Fruit fly (Drosophila melanogaster) whole organism, embryonic: ENCODE results near the gene cmet.

ENCODE experiments used
- ATbp ChIP-seq: fragments of 200-800 bp; sonication (Bioruptor generic); optimal IDR thresholded peaks from 2 replicates; lab custom pipeline; 2017; ENCODE audit warnings: missing biosample characterization, mild to moderate bottlenecking, missing genetic modification characterization, missing genetic modification reagents
- Antp ChIP-seq: fragments of 200-800 bp; sonication (Bioruptor generic); optimal IDR thresholded peaks from 3 replicates; lab custom pipeline; 2016; ENCODE audit warnings: missing biosample characterization, missing genetic modification characterization
- B-H2 ChIP-seq: fragments of 200-800 bp; sonication (Bioruptor generic); optimal IDR thresholded peaks from 2 replicates; lab custom pipeline; 2018; ENCODE audit warnings: missing biosample characterization, mild to moderate bottlenecking, missing genetic modification characterization
- CG10267 ChIP-seq: fragments of 200-800 bp; sonication (Bioruptor generic); optimal IDR thresholded peaks from 2 replicates; lab custom pipeline; 2018; ENCODE audit warnings: missing biosample characterization, mild to moderate bottlenecking, missing genetic modification characterization, moderate library complexity
- CG10321 ChIP-seq: fragments of 200-800 bp; sonication (Bioruptor generic); IDR thresholded peaks from 2 replicates; pipeline ENCODE4 v1.3.6; 2022; ENCODE audit warnings: missing biosample characterization, missing genetic modification characterization
- CG10654 ChIP-seq: fragments of 200-800 bp; sonication (Bioruptor generic); optimal IDR thresholded peaks from 2 replicates; lab custom pipeline; 2016; ENCODE audit warnings: missing biosample characterization, missing genetic modification characterization
- CG14014 ChIP-seq: fragments of 200-800 bp; sonication (Bioruptor generic); IDR thresholded peaks from 2 replicates; pipeline ENCODE4 v1.3.6; 2022; ENCODE audit warnings: missing biosample characterization, missing genetic modification characterization
- CG17186 ChIP-seq: fragments of 200-800 bp; sonication (Bioruptor generic); optimal IDR thresholded peaks from 3 replicates; lab custom pipeline; 2017; ENCODE audit warnings: missing biosample characterization, missing genetic modification reagents, missing genetic modification characterization
- CG17912 ChIP-seq: fragments of 200-800 bp; sonication (Bioruptor generic); optimal IDR thresholded peaks from 2 replicates; lab custom pipeline; 2018; ENCODE audit warnings: missing biosample characterization, mild to moderate bottlenecking, missing genetic modification characterization
- CG18476 ChIP-seq: fragments of 200-800 bp; sonication (Bioruptor generic); optimal IDR thresholded peaks from 2 replicates; lab custom pipeline; 2016; ENCODE audit warnings: missing biosample characterization, mild to moderate bottlenecking, missing genetic modification characterization
- CG18599 ChIP-seq: fragments of 200-800 bp; sonication (Bioruptor generic); optimal IDR thresholded peaks from 3 replicates; lab custom pipeline; 2017; ENCODE audit warnings: missing biosample characterization, missing genetic modification characterization, mild to moderate bottlenecking, moderate library complexity, missing genetic modification reagents
- CG2120 ChIP-seq: fragments of 200-800 bp; sonication (Bioruptor generic); optimal IDR thresholded peaks from 3 replicates; lab custom pipeline; 2016; ENCODE audit warnings: missing biosample characterization, missing genetic modification characterization
- CG6791 ChIP-seq: fragments of 200-800 bp; sonication (Bioruptor generic); IDR thresholded peaks from 3 replicates; pipeline ENCODE4 v1.3.6; 2022; ENCODE audit warnings: missing biosample characterization, missing genetic modification characterization; ENCODE audit not compliant: partially characterized antibody
- CG7556 ChIP-seq: fragments of 200-800 bp; sonication (Bioruptor generic); optimal IDR thresholded peaks from 2 replicates; lab custom pipeline; 2017; ENCODE audit warnings: missing biosample characterization, mild to moderate bottlenecking, missing genetic modification characterization
- CG8359 ChIP-seq: fragments of 200-800 bp; sonication (Bioruptor generic); optimal IDR thresholded peaks from 2 replicates; lab custom pipeline; 2017; ENCODE audit warnings: missing biosample characterization, mild to moderate bottlenecking, missing genetic modification characterization, borderline replicate concordance
- CG8478 ChIP-seq: fragments of >200 bp; optimal IDR thresholded peaks from 2 replicates; lab custom pipeline; 2018
- Camta ChIP-seq: fragments of 200-800 bp; sonication (Bioruptor generic); optimal IDR thresholded peaks from 2 replicates; lab custom pipeline; 2016; ENCODE audit warnings: missing biosample characterization, missing genetic modification characterization
- Dip3 ChIP-seq: fragments of 200-800 bp; sonication (Bioruptor generic); optimal IDR thresholded peaks from 3 replicates; lab custom pipeline; 2016; ENCODE audit warnings: missing biosample characterization, missing genetic modification characterization
- Drgx ChIP-seq: fragments of 200-800 bp; sonication (Bioruptor generic); IDR thresholded peaks from 2 replicates; pipeline ENCODE4 v1.3.6; 2022; ENCODE audit warnings: missing biosample characterization, missing genetic modification characterization
- E2f1 ChIP-seq: fragments of 200-800 bp; sonication (Bioruptor generic); IDR thresholded peaks from 2 replicates; pipeline ENCODE4 v1.3.6; 2022; ENCODE audit warnings: missing biosample characterization, missing genetic modification characterization
- Ets65A ChIP-seq: fragments of 200-800 bp; sonication (Bioruptor generic); peaks from one replicate; lab custom pipeline; 2016; ENCODE audit warnings: missing biosample characterization, missing genetic modification characterization
- Gsc ChIP-seq: fragments of 200-800 bp; sonication (Bioruptor generic); IDR thresholded peaks from 2 replicates; pipeline ENCODE4 v1.3.6; 2022; ENCODE audit warnings: missing biosample characterization, missing genetic modification characterization
- Hmr ChIP-seq: fragments of 200-800 bp; sonication (Bioruptor generic); optimal IDR thresholded peaks from 3 replicates; lab custom pipeline; 2017; ENCODE audit warnings: mild to moderate bottlenecking, missing biosample characterization, missing genetic modification reagents, missing genetic modification characterization
- Hr51 ChIP-seq, 2 experiments: fragments of 200-800 bp; sonication (Bioruptor generic); optimal IDR thresholded peaks; 2 replicates in 1 of 2; 3 replicates in 1 of 2; lab custom pipeline; 2016 to 2018; ENCODE audit warnings: missing biosample characterization in 2 of 2, missing genetic modification characterization in 2 of 2, mild to moderate bottlenecking in 1 of 2, moderate library complexity in 1 of 2
- Kr ChIP-seq: fragments of 200-800 bp; sonication (Bioruptor generic); optimal IDR thresholded peaks from 2 replicates; lab custom pipeline; 2017; ENCODE audit warnings: missing biosample characterization, mild to moderate bottlenecking, missing genetic modification characterization
- Med ChIP-seq: fragments of 200-800 bp; sonication (Bioruptor generic); peaks from one replicate; lab custom pipeline; 2016; ENCODE audit warnings: missing biosample characterization, missing genetic modification characterization, mild to moderate bottlenecking, inconsistent platforms, moderate library complexity
- Myb ChIP-seq: fragments of 200-800 bp; sonication (Bioruptor generic); optimal IDR thresholded peaks from 2 replicates; lab custom pipeline; 2016; ENCODE audit warnings: missing biosample characterization, missing genetic modification characterization
- NC2β ChIP-seq: fragments of 200-800 bp; sonication (Bioruptor generic); optimal IDR thresholded peaks from 2 replicates; lab custom pipeline; 2016; ENCODE audit warnings: missing biosample characterization, missing genetic modification characterization
- Optix ChIP-seq: fragments of 200-800 bp; sonication (Bioruptor generic); IDR thresholded peaks from 3 replicates; pipeline ENCODE4 v1.3.6; 2022; ENCODE audit warnings: missing biosample characterization, missing genetic modification characterization
- Sox102F ChIP-seq: fragments of 200-800 bp; sonication (Bioruptor generic); optimal IDR thresholded peaks from 2 replicates; lab custom pipeline; 2018; ENCODE audit warnings: missing biosample characterization, mild to moderate bottlenecking, missing genetic modification characterization, moderate library complexity
- Sry-δ ChIP-seq: fragments of 200-800 bp; sonication (Bioruptor generic); optimal IDR thresholded peaks from 2 replicates; lab custom pipeline; 2016; ENCODE audit warnings: missing biosample characterization, missing genetic modification characterization
- Ssrp ChIP-seq: fragments of 200-800 bp; sonication (Bioruptor generic); optimal IDR thresholded peaks from 2 replicates; lab custom pipeline; 2018; ENCODE audit warnings: missing biosample characterization, mild to moderate bottlenecking, missing genetic modification characterization, moderate library complexity
- bbx ChIP-seq: fragments of 200-800 bp; sonication (Bioruptor generic); IDR thresholded peaks from 2 replicates; pipeline ENCODE4 v1.3.6; 2022; ENCODE audit warnings: missing biosample characterization, missing genetic modification characterization; ENCODE audit not compliant: partially characterized antibody
- bowl ChIP-seq: fragments of 200-800 bp; sonication (Bioruptor generic); IDR thresholded peaks from 2 replicates; pipeline ENCODE4 v1.3.6; 2022; ENCODE audit warnings: missing biosample characterization, missing genetic modification characterization
- croc ChIP-seq: fragments of 200-800 bp; sonication (Bioruptor generic); conservative IDR thresholded peaks from 3 replicates; pipeline ENCODE4 v1.3.6; 2022; ENCODE audit warnings: missing biosample characterization, missing genetic modification characterization
- crp ChIP-seq, 2 experiments: fragments of 200-800 bp; sonication (Bioruptor generic); optimal IDR thresholded peaks; 2 replicates in 1 of 2; 3 replicates in 1 of 2; lab custom pipeline; 2017; ENCODE audit warnings: missing biosample characterization in 2 of 2, missing genetic modification characterization in 2 of 2, mild to moderate bottlenecking in 1 of 2, moderate library complexity in 1 of 2
- fd3F ChIP-seq: fragments of 200-800 bp; sonication (Bioruptor generic); optimal IDR thresholded peaks from 2 replicates; lab custom pipeline; 2018; ENCODE audit warnings: missing biosample characterization, mild to moderate bottlenecking, missing genetic modification characterization, moderate library complexity
- gro ChIP-seq: fragments of 200-800 bp; sonication (Bioruptor generic); optimal IDR thresholded peaks from 2 replicates; lab custom pipeline; 2016; ENCODE audit warnings: missing biosample characterization, missing genetic modification characterization
- gt ChIP-seq: fragments of 200-800 bp; sonication (Bioruptor generic); IDR thresholded peaks from 2 replicates; pipeline ENCODE4 v1.3.6; 2022; ENCODE audit warnings: missing biosample characterization, missing genetic modification characterization
- ind ChIP-seq: fragments of 200-800 bp; sonication (Bioruptor generic); optimal IDR thresholded peaks from 3 replicates; lab custom pipeline; 2016; ENCODE audit warnings: missing biosample characterization, missing genetic modification characterization
- jigr1 ChIP-seq: fragments of 200-800 bp; sonication (Bioruptor generic); IDR thresholded peaks from 3 replicates; pipeline ENCODE4 v1.3.6; 2022; ENCODE audit warnings: missing biosample characterization, missing genetic modification characterization
- lmd ChIP-seq: fragments of 200-800 bp; sonication (Bioruptor generic); IDR thresholded peaks from 2 replicates; pipeline ENCODE4 v1.3.6; 2022; ENCODE audit warnings: missing biosample characterization, missing genetic modification characterization
- onecut ChIP-seq: fragments of 200-800 bp; sonication (Bioruptor generic); IDR thresholded peaks from 2 replicates; pipeline ENCODE4 v1.3.6; 2022; ENCODE audit warnings: missing biosample characterization, missing genetic modification characterization
- otp ChIP-seq: fragments of 200-800 bp; sonication (Bioruptor generic); IDR thresholded peaks from 3 replicates; pipeline ENCODE4, ENCODE4 v1.3.6; 2022; ENCODE audit warnings: missing biosample characterization, missing genetic modification characterization
- peb ChIP-seq: fragments of 200-800 bp; sonication (Bioruptor generic); IDR thresholded peaks from 2 replicates; pipeline ENCODE4 v1.3.6; 2022; ENCODE audit warnings: missing biosample characterization, missing genetic modification characterization
- pzg ChIP-seq: fragments of 200-800 bp; sonication (Bioruptor generic); optimal IDR thresholded peaks from 3 replicates; lab custom pipeline; 2018; ENCODE audit warnings: missing biosample characterization, mild to moderate bottlenecking, missing genetic modification characterization, moderate library complexity
- sens-2 ChIP-seq: fragments of 200-800 bp; sonication (Bioruptor generic); IDR thresholded peaks from 2 replicates; pipeline ENCODE4 v1.3.6; 2022; ENCODE audit warnings: missing biosample characterization, missing genetic modification characterization
- so ChIP-seq: fragments of 200-800 bp; sonication (Bioruptor generic); IDR thresholded peaks from 3 replicates; pipeline ENCODE4 v1.3.6; 2022; ENCODE audit warnings: missing biosample characterization, missing genetic modification characterization
- sug ChIP-seq: fragments of 200-800 bp; optimal IDR thresholded peaks from 2 replicates; lab custom pipeline; 2019; ENCODE audit warnings: missing biosample characterization, mild to moderate bottlenecking, missing genetic modification characterization, moderate library complexity
- toy ChIP-seq: fragments of 200-800 bp; sonication (Bioruptor generic); IDR thresholded peaks from 2 replicates; pipeline ENCODE4 v1.3.6; 2022; ENCODE audit warnings: missing biosample characterization, missing genetic modification characterization
- trem ChIP-seq: fragments of 200-800 bp; optimal IDR thresholded peaks from 3 replicates; lab custom pipeline; 2019; ENCODE audit warnings: missing biosample characterization, mild to moderate bottlenecking, missing genetic modification characterization, moderate library complexity
- usp ChIP-seq: fragments of >200 bp; optimal IDR thresholded peaks from 2 replicates; lab custom pipeline; 2017; ENCODE audit warnings: missing biosample characterization, missing genetic modification characterization

cmet gene

DNA sequence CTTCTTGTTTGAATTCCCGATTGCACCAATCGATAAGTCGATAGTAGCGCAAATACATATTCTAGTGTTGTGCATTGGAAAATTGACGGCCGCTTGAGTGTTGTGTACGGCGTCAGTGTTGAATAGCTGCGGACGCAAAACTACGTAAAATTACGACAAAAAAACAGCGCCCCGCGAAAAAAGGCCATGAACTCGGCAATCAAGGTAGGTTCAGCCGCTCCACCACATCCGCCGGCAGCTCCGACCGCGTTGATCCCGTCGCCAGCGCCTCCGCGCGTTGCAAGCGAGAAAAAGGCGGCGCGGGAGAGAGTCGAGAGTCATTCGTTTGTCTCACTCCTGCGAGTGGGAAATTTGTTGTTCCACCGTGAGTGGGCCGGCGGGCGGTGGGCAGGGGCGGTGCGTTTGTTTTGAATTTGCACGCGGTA lies 9.1 kb upstream of the cmet start, which contains the start of gene CG33695 (continued):
- TF ChIP-seq toy (no peak), sens-2 (no peak), Dip3 (GFP tag; lab: Kevin White, UChicago) (peak; percentile 75), gt (no peak), CG10321 (no peak), bowl (no peak; the same call in 1 of the 2 replicates), Antp (GFP tag; lab: Kevin White, UChicago) (peak; percentile 81), Kr (GFP tag; lab: Kevin White, UChicago) (no peak), Ets65A (GFP tag; lab: Kevin White, UChicago) (peak; percentile 98), NC2β (GFP tag; lab: Kevin White, UChicago) (peak; percentile 32), E2f1 (GFP tag; lab: Robert Waterston, UW) (no peak; the same call in 1 of the 2 replicates), CG8359 (GFP tag; lab: Kevin White, UChicago) (no peak), fd3F (GFP tag; lab: Kevin White, UChicago) (no peak), peb (GFP tag; lab: Robert Waterston, UW) (no peak), usp (GFP tag; lab: Kevin White, UChicago) (no peak), Camta (GFP tag; lab: Kevin White, UChicago) (peak; percentile 61), jigr1 (GFP tag; lab: Robert Waterston, UW) (no peak), CG18476 (GFP tag; lab: Kevin White, UChicago) (peak; percentile 41), Optix (GFP tag; lab: Robert Waterston, UW) (no peak), onecut (peak; percentile 33; the same call in 1 of the 2 replicates), otp (GFP tag; lab: Robert Waterston, UW) (no peak), B-H2 (peak; percentile 77), CG17912 (GFP tag; lab: Kevin White, UChicago) (no peak), CG2120 (GFP tag; lab: Kevin White, UChicago) (peak; percentile 91), CG6791 (GFP tag; lab: Robert Waterston, UW) (peak; percentile 85), Drgx (GFP tag; lab: Robert Waterston, UW) (no peak), Sry-δ (GFP tag; lab: Kevin White, UChicago) (peak; percentile 64), sug (peak; percentile 64), lmd (peak; percentile 47), gro (GFP tag; lab: Kevin White, UChicago) (peak; percentile 85), crp (GFP tag; optimal IDR thresholded peaks at IDR 0.05; lab: Kevin White, UChicago) (peak in 1 of 2 experiments; percentile 17), Hr51 (GFP tag; optimal IDR thresholded peaks at IDR 0.05; lab: Kevin White, UChicago) (peak in 1 of 2 experiments; percentile 61), CG18599 (GFP tag; lab: Kevin White, UChicago) (no peak), CG8478 (lab: Kevin White, UChicago) (no peak), CG10267 (tag; lab: Kevin White, UChicago) (peak; percentile 99), CG17186 (GFP tag; lab: Kevin White, UChicago) (peak; percentile 84), Med (GFP tag; lab: Kevin White, UChicago) (peak; percentile 98), pzg (GFP tag; lab: Kevin White, UChicago) (peak; percentile 80), ATbp (GFP tag; lab: Kevin White, UChicago) (no peak), CG7556 (GFP tag; lab: Kevin White, UChicago) (peak; percentile 55), CG14014 (peak; percentile 62), croc (GFP tag; lab: Robert Waterston, UW) (no peak), trem (tag; lab: Kevin White, UChicago) (peak; percentile 55), Gsc (GFP tag; lab: Robert Waterston, UW) (no peak), Hmr (GFP tag; lab: Kevin White, UChicago) (no peak), ind (GFP tag; lab: Kevin White, UChicago) (peak; percentile 72), Sox102F (GFP tag; lab: Kevin White, UChicago) (no peak), bbx (GFP tag; lab: Robert Waterston, UW) (peak; percentile 80), Ssrp (tag; lab: Kevin White, UChicago) (no peak), Myb (GFP tag; lab: Kevin White, UChicago) (peak; percentile 96), CG10654 (peak; percentile 47), so (GFP tag; lab: Robert Waterston, UW) (0 out of 3 replicates have a peak, but pooled peaks have one; percentile 12)
